Worm (Caenorhabditis elegans) whole organism, dauer: ENCODE data around the gene F41F3.1.

ENCODE experiments used
- unc-62 ChIP-seq: sonication (generic microtip); optimal IDR thresholded peaks from 2 replicates; lab custom pipeline; 2017; ENCODE audit warnings: missing biosample characterization, missing genetic modification reagents, missing genetic modification characterization

F41F3.1 gene

DNA sequence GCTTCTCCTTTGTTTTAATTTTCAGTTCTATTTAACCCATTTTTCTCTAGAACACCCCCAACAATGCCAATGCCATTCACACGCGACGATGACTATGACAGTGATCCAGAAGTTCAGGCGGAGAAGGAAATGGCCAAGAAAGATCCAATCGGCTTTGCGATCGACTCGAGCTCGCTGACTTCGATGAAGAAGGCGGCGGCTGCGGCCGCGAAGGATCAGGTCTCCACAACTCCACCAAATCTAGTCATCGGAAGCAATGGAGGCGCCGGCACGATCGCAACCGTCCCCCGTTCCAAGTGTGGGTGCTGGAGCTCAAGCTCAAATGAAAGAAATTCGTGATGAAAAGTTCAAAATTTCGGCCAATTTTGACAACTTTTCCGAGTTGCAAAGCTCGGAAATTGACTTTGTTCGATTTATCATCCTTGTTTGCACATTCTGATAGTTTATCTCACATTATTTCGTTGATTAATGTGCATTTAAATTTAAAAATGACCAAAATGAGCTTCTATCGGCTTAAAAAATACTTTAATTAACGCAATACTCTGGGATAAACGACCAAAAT, 33.7 kb downstream of the F41F3.1 start, which contains the start of gene K03B4.2:
TSS of gene K03B4.2 (plus strand) at position 51 of the 562 bp plus-strand sequence.
- no peak for TF ChIP-seq unc-62 (GFP tag; lab: Kevin White, UChicago)

DNA sequence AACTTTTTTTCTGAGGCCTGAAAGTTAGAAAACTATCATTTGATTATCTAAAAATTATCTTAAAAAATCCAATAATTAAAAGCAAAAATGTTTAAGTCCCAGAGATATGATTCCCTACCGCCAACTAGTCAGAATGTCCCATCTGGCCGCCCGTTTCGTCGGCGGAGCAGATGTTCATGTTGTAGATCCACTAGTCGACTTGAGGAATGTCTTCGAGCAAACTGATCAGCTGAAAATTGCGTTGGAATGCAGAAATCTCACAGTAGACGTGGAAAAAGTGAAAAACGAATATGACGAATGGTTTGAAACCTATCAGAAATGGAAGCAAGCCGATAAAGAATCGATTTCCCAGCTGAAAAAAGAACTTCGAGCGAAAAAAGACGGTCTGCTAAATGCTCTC, 34.9 kb downstream of the F41F3.1 start, which contains the start of gene K03B4.1:
TSS of gene K03B4.1 (plus strand) at position 97 of the 400 bp plus-strand sequence.
- TF ChIP-seq unc-62 (GFP tag; lab: Kevin White, UChicago) = no peak

DNA sequence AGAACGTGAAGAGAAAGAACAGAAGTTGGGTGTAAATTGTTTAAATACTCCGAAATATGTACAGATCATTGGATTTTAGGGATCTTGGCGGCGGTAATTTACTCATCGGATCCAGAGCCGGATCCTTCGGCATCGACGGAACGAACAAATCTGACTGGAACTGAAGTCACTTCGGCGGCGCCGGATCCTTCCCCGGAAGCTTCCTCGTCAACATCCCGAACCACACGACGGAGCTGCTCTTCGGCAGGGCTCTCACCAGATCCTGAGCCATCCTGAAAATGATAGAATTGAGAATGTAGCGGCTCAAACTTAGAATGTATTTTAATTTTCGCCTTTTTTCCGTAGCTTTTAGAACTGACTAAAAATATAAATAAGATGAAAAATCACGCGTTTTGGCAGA, 37.3 kb downstream of the F41F3.1 start:
- TF ChIP-seq unc-62 (GFP tag; lab: Kevin White, UChicago) = no peak

DNA sequence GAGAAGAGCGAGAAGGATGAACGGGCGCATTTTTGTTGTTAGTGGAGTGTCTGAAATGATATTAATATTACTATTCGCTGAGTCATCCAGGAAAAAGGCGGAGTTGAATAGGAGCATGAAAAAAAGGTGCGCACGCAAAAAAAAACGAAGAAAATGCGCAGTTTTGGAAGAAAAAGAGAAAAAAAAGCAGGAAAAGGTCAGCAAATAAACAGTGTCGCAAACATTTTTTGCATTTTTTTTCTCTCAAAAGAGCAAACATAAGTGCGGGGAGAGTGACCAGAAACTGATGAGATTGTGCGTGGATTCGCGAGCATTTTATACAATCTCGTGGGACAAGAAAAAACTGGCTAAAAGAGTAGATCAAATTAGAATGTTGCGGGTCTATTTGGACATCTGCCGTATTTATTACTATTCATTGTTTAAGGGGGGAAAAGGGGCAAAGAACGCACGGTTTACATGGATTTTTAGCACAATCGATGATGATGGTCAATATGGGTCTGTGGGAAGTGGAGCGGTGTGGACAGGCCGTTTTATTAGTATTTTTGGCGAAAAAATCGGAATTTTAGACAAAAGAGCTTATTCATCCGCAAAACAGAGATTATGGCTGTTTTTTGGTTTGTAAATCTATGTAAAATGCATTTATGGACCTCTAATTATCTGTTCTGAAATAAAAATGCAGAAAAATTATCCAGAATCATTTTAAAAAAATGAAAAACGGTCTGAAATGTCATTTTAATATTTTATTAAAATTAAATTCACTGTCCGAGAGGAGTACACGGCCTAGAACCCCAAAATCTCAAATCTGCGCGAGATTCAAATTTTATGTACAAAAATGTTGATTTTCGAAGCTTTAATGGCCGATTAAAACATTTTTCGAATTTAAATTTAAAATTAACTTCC, 38.3 kb downstream of the F41F3.1 start, which contains the start of gene cpg-8:
TSS of gene cpg-8 (minus strand) at position 51 of the 900 bp plus-strand sequence.
- TF ChIP-seq unc-62 (GFP tag; lab: Kevin White, UChicago) = no peak

DNA sequence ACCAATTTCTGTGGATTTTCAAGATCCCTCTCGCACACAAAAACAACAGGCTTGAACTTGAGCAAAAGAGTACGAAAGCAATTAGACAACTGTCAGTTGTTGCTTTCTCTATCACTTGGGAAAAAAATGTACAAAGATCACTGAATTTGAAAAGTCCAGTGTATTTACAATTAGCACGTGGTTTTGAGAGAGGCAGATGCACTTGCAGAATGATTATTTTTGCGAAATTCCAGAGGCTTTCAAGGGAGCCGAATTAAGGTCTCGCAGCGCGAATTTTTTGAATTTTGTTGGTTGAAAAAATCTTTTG, 38.9 kb downstream of the F41F3.1 start:
- TF ChIP-seq unc-62 (GFP tag; lab: Kevin White, UChicago) = no peak

DNA sequence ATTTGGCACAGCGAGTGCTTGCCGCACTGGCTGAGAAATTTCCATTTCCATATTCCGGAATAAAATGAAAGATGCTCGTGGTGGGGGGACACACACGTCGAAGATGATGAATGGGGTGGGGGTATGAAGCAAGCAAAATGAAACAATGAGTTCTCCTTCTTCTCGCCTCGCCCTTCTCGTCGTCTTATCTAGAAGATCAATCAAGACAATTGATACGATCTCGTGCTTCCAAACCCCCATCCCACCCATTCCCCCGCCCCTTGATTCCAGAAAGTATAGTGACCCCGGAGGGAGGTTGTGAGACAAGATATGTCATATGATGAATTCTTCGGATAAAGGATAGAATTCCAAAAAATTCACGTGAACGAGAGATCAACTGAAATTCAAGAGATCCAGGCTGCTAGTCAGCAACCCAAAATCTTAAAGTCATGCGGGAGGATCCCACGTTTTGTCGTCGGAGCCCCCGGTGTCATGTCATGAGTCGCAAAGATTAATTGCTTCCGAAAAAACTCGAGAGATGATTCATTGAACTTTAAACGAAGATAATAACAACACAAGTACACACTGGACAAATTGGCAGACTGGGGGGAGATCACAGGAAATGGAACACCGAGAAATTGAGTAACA, 40.2 kb downstream of the F41F3.1 start:
- no peak for TF ChIP-seq unc-62 (GFP tag; lab: Kevin White, UChicago)

DNA sequence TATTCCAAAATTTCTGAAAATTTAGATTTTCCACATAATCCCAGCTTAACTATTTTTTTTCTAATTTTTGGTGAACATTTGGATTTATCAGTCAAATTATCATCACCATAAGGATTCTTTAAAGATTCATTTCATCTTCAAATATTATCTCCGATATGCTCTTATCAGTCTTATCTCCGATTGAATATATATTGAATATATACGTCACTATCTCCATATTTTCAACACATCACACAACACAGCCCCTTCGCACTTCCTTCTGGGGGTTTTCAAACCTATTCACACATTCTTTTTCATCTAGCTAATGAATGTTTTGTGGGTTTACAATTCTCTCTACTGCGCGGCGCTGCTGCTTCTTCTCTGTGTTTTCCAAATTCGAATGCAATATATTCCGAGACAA, 44.3 kb downstream of the F41F3.1 start:
- TF ChIP-seq unc-62 (GFP tag; lab: Kevin White, UChicago) = no peak

DNA sequence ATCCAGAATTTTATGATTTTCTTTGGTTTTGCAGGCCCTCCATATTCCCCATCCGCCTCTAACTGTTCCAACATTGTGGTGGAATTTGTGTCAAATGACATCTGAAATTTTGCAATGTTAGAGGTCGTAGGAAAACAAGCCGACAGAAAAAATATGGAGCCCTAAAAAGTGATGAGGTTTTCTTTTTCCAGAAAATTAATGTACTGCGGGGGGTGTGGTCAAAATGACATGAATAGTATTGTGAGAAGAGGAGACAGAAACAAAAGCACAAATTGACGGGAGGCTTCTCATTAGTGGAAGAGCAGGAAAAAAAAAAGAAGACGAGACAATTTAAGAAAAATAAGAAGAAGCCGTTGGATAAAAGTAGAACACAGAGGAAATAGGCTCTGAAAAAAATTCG, 45.8 kb downstream of the F41F3.1 start, which contains the start of gene ZC266.1:
TSS of gene ZC266.1 (minus strand) at position 101 of the 400 bp plus-strand sequence.
- TF ChIP-seq unc-62 (GFP tag; lab: Kevin White, UChicago) = no peak
